Worm (Caenorhabditis elegans): ENCODE results near the gene hex-3.
"Not testable (repeated sequence)": the region's sequence is repeated elsewhere in the genome, so short reads cannot be mapped to it uniquely, and the experiment has no call there.

The hex-3 gene

DNA sequence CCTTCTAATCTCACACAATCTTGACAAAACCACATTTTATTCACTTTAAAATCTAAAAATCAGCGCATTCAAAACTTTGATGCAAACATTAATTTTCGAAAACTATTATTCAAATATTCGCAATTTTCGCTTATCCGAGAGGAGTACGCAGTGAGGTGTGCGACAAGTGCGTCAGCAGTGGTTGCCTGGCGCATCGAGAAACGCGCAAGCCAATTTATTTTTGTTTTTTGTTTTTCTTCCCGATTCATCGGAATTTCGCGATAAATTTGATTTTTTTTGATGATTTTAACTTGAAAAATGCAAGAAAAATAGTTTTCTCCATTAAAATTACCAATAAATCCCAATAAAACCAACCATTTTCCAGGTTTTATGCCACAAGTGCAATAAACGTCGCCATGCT is at the start of gene hex-3, which contains the start of gene fbxb-85 (continued):
- peak; percentile 75 for TF ChIP-seq nhr-48 (tag; optimal IDR thresholded peaks at IDR 0.05)
- TF ChIP-seq F49E8.2 (tag; optimal IDR thresholded peaks at IDR 0.05; ENCODE audit: borderline replicate concordance), result peak; percentile 88
- TF ChIP-seq hmg-1.1 (GFP tag; IDR thresholded peaks at IDR 0.05), result peak; percentile 94

DNA sequence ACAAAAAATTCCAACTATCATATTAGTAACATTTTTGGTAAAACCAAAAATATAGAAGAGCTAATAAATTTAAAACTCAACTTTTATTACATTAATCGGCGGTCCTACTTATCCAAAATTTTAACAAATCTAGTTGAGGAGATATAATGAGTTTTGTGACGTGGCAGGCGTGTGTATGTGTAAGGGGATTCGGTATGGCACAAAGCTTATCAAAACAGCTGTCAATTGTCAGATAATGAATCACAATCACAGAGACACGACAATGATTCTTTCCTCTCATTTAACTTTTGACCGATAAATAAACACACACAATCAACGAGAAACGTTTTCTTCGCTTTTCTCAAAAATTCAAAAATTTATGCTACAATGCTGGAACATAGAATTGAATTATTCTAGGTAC is 47.0 kb upstream of the hex-3 start, which contains the start of gene K11D9.3:
Gene K11D9.3, minus strand, starts transcription at position 181 of the 400 bp plus-strand sequence.
- TF ChIP-seq ceh-28 (tag; optimal IDR thresholded peaks at IDR 0.05), result no peak
- no peak for TF ChIP-seq zfp-2 (tag; optimal IDR thresholded peaks at IDR 0.05)
- no peak for TF ChIP-seq T26A8.4 (GFP tag; IDR thresholded peaks at IDR 0.05)
- no peak for TF ChIP-seq aha-1 (tag)
- TF ChIP-seq nhr-41 (GFP tag; IDR thresholded peaks at IDR 0.05), result no peak
- TF ChIP-seq Y75B8A.6 (GFP tag; IDR thresholded peaks at IDR 0.05), result no peak
- no peak for TF ChIP-seq hif-1 (tag; optimal IDR thresholded peaks at IDR 0.05)
- TF ChIP-seq ces-1 (GFP tag; optimal IDR thresholded peaks at IDR 0.05), result no peak
- TF ChIP-seq mxl-3 (GFP tag; optimal IDR thresholded peaks at IDR 0.05), result no peak
- no peak for TF ChIP-seq zip-11 (GFP tag; IDR thresholded peaks at IDR 0.05)
- no peak for TF ChIP-seq hlh-11 (tag; optimal IDR thresholded peaks at IDR 0.05)
- no peak for TF ChIP-seq lin-15B (tag; optimal IDR thresholded peaks at IDR 0.05)
- no peak for TF ChIP-seq unc-62 (GFP tag; optimal IDR thresholded peaks at IDR 0.05 in 1 of 2)
- no peak for TF ChIP-seq unc-62 (tag; optimal IDR thresholded peaks at IDR 0.05)
- TF ChIP-seq lin-13 (GFP tag; optimal IDR thresholded peaks at IDR 0.05), result no peak

DNA sequence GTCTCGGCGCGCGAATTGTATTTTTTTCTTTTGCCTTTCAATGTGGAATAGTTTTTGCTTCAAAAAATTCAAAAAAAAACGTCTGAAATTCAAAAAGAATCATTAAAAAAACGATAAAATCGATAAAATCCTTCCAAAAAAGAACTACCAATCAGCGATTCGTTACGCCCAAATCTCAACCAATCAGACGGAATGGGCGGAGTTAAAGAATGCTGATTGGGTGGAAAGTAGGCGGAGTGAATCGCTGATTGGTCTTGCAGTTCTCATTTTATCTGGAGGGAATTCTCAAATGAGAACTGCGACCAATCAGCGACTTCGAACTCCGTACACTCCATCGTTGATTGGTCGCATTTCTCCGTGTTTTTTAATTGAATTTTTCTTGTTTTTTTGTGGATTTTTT is 43.9 kb upstream of the hex-3 start:
- TF ChIP-seq nhr-76 (tag; optimal IDR thresholded peaks at IDR 0.05) (no peak), T20F7.1 (GFP tag; optimal IDR thresholded peaks at IDR 0.05) (no peak), mes-2 (tag; optimal IDR thresholded peaks at IDR 0.05; ENCODE audit: poor library complexity, severe bottlenecking) (no peak), zfp-2 (tag; optimal IDR thresholded peaks at IDR 0.05) (no peak), nhr-10 (tag; optimal IDR thresholded peaks at IDR 0.05) (no peak), hmg-1.1 (GFP tag; IDR thresholded peaks at IDR 0.05) (no peak), set-16 (GFP tag; IDR thresholded peaks at IDR 0.05) (no peak), jun-1 (tag; optimal IDR thresholded peaks at IDR 0.05) (no peak), nhr-237 (tag; optimal IDR thresholded peaks at IDR 0.05) (no peak), ceh-28 (tag; optimal IDR thresholded peaks at IDR 0.05) (no peak), egl-43 (GFP tag; IDR thresholded peaks at IDR 0.05) (no peak), ZK337.2 (GFP tag; IDR thresholded peaks at IDR 0.05) (no peak), lin-38 (GFP tag; IDR thresholded peaks at IDR 0.05) (no peak), nhr-25 (tag; optimal IDR thresholded peaks at IDR 0.05; ENCODE audit: borderline replicate concordance, insufficient read depth) (no peak), nhr-41 (GFP tag; IDR thresholded peaks at IDR 0.05) (no peak), tra-1 (GFP tag; IDR thresholded peaks at IDR 0.05) (no peak), lin-29 (GFP tag; IDR thresholded peaks at IDR 0.05) (no peak), ces-1 (GFP tag; optimal IDR thresholded peaks at IDR 0.05) (no peak), fkh-10 (GFP tag; optimal IDR thresholded peaks at IDR 0.05) (no peak), unc-130 (GFP tag; optimal IDR thresholded peaks at IDR 0.05) (no peak)

DNA sequence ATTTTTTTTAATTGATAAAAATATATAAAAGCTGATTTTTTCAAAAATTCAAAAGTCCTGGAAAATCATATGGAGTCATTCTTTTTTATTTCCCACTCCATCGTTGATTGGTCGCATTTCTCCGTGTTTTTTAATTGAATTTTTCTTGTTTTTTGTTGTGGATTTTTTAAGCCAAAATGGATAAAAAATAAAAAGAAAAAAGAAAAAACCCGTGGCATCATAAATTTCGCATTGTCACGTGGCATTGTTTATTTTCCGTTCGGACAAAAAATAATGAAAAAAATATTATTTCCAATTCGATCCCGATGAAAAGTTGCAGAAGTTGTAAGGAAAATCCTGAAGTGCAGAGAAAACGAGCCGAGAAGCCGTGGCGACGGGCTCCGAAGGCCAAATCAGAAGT is 43.4 kb upstream of the hex-3 start, which contains the start of gene klp-7:
Gene klp-7, plus strand, starts transcription at position 301 of the 400 bp plus-strand sequence.
- not testable (repeated sequence) for TF ChIP-seq zip-2 (tag; optimal IDR thresholded peaks at IDR 0.05); daf-12 (tag; optimal IDR thresholded peaks at IDR 0.05); dmd-6 (GFP tag; IDR thresholded peaks at IDR 0.05)

Data from whole organism, L4 larva.